Worm (Caenorhabditis elegans): ENCODE measurements around the gene Y39G8C.2.

DNA sequence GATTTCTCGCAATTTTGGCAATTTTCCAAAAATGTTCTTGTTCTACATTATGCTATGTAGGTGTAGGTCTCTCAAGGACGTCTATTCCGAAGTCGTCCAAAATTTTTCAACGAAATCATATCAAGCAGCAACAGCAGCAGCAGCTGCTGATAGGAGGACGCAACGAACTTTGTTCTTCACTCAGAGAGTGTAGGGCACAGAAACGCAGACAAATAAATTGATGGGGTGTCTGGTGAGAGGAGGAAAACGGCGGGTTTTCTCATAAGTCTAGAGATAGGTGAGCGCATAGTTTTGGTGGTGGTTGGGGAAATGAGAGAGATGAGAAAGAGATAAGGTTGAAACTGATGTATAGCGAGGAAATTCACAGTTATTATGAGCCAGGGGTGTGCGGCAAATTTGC is 48.3 kb downstream of the Y39G8C.2 start:
- no peak for TF ChIP-seq tab-1 (GFP tag; IDR thresholded peaks at IDR 0.05)
- TF ChIP-seq flt-1 (GFP tag; IDR thresholded peaks at IDR 0.05) = no peak
- TF ChIP-seq ztf-23 (GFP tag; IDR thresholded peaks at IDR 0.05) = no peak
- TF ChIP-seq T22C8.4 (GFP tag; IDR thresholded peaks at IDR 0.05) = no peak
- no peak for TF ChIP-seq ztf-29 (GFP tag; IDR thresholded peaks at IDR 0.05)

Measured in whole organism, midembryonic.